Fruit fly (Drosophila melanogaster): ENCODE measurements around the gene smog.
A peak's percentile ranks its signal among the peaks of the same experiment; 100 is the strongest.

smog gene

dm6 chr2L:4887382-4888219, 34.9 kb downstream of the smog start (continued):
- TF ChIP-seq CG32767 (GFP tag; IDR thresholded peaks at IDR 0.05) (peak; percentile 32), wdn (GFP tag; IDR thresholded peaks at IDR 0.05) (peak; percentile 49; the same call in 1 of the 2 replicates), CG12236 (GFP tag; optimal IDR thresholded peaks at IDR 0.05) (no peak), pfk (GFP tag; optimal IDR thresholded peaks at IDR 0.05) (no peak), ara (GFP tag; IDR thresholded peaks at IDR 0.05) (peak; percentile 64), Hmr (GFP tag; optimal IDR thresholded peaks at IDR 0.05) (peak; percentile 31), Ptx1 (GFP tag; IDR thresholded peaks at IDR 0.05) (peak; percentile 80), B-H2 (GFP tag; optimal IDR thresholded peaks at IDR 0.05) (no peak), zfh2 (GFP tag; optimal IDR thresholded peaks at IDR 0.05) (peak; percentile 8), CG11723 (GFP tag; optimal IDR thresholded peaks at IDR 0.05) (peak; percentile 19), HLH3B (GFP tag; IDR thresholded peaks at IDR 0.05) (peak; percentile 66), cato (GFP tag; optimal IDR thresholded peaks at IDR 0.05; ENCODE audit: borderline replicate concordance) (peak; percentile 14), fd3F (GFP tag; optimal IDR thresholded peaks at IDR 0.05) (peak; percentile 39), Stat92E (GFP tag; optimal IDR thresholded peaks at IDR 0.05) (no peak), vvl (GFP tag; IDR thresholded peaks at IDR 0.05) (peak; percentile 80), Pdp1 (GFP tag; optimal IDR thresholded peaks at IDR 0.05) (peak; percentile 0 to 23), crc (GFP tag; optimal IDR thresholded peaks at IDR 0.05) (no peak), CG8924 (tag; optimal IDR thresholded peaks at IDR 0.05) (peak; percentile 11), p53 (GFP tag; optimal IDR thresholded peaks at IDR 0.05) (no peak), D19A (tag; optimal IDR thresholded peaks at IDR 0.05) (peak; percentile 4), E2f1 (GFP tag; IDR thresholded peaks at IDR 0.05) (peak; percentile 67), Optix (GFP tag; IDR thresholded peaks at IDR 0.05) (peak; percentile 55; the same call in 1 of the 3 replicates)

dm6 chr2L:4888541-4888940, 35.9 kb downstream of the smog start:
- TF ChIP-seq CG34376 (GFP tag; optimal IDR thresholded peaks at IDR 0.05) (no peak), CG12236 (GFP tag; optimal IDR thresholded peaks at IDR 0.05) (no peak), Dp (GFP tag; optimal IDR thresholded peaks at IDR 0.05) (no peak), ems (GFP tag; optimal IDR thresholded peaks at IDR 0.05) (no peak), grau (tag; optimal IDR thresholded peaks at IDR 0.05) (peak; percentile 52), CG1233 (GFP tag; optimal IDR thresholded peaks at IDR 0.05) (no peak), eve (GFP tag; optimal IDR thresholded peaks at IDR 0.05) (no peak), CG2712 (tag; optimal IDR thresholded peaks at IDR 0.05) (no peak), sens (GFP tag) (peak; percentile 20), CG9932 (GFP tag; IDR thresholded peaks at IDR 0.05) (no peak), Med (GFP tag) (peak; percentile 56), Dip2 (GFP tag; IDR thresholded peaks at IDR 0.05) (no peak), pb (GFP tag; optimal IDR thresholded peaks at IDR 0.05) (no peak), CG8281 (tag; optimal IDR thresholded peaks at IDR 0.05) (no peak), Sry-β (GFP tag; optimal IDR thresholded peaks at IDR 0.05) (no peak), schlank (tag; optimal IDR thresholded peaks at IDR 0.05) (no peak)

dm6 chr2L:4889451-4890045, 36.9 kb downstream of the smog start, which contains the start of gene CG15625:
CG15625 (plus strand) TSS chr2L:4889995.
- peak in 1 of 2 experiments; percentile 42 for TF ChIP-seq tll (GFP tag; optimal IDR thresholded peaks at IDR 0.05)
- TF ChIP-seq tio (GFP tag; optimal IDR thresholded peaks at IDR 0.05), result no peak
- TF ChIP-seq zen (tag; optimal IDR thresholded peaks at IDR 0.05), result peak; percentile 52
- no peak for TF ChIP-seq CG12299 (tag; optimal IDR thresholded peaks at IDR 0.05)
- TF ChIP-seq CG11398 (GFP tag; optimal IDR thresholded peaks at IDR 0.05), result no peak
- no peak for TF ChIP-seq Dfd (GFP tag; optimal IDR thresholded peaks at IDR 0.05)
- TF ChIP-seq CG10366 (GFP tag; IDR thresholded peaks at IDR 0.05), result no peak
- TF ChIP-seq yki (optimal IDR thresholded peaks at IDR 0.05), result no peak
- TF ChIP-seq twi (tag; optimal IDR thresholded peaks at IDR 0.05), result peak; percentile 90
- TF ChIP-seq Ets65A (GFP tag), result peak; percentile 13
- TF ChIP-seq B-H1 (GFP tag; IDR thresholded peaks at IDR 0.05), result no peak
- TF ChIP-seq cg (GFP tag; optimal IDR thresholded peaks at IDR 0.05), result no peak
- no peak for TF ChIP-seq Dp (GFP tag; optimal IDR thresholded peaks at IDR 0.05)
